Worm (Caenorhabditis elegans) whole organism, early embryonic: ENCODE data around the gene Y69A2AR.47.

ENCODE experiments used
- B0310.2 ChIP-seq: sonication (generic microtip); optimal IDR thresholded peaks from 2 replicates; lab custom pipeline; 2016; ENCODE audit warnings: mild to moderate bottlenecking, missing genetic modification characterization, missing compliant biosample characterization
- ceh-13 ChIP-seq: fragments of 200-800 bp; sonication (Bioruptor generic); optimal IDR thresholded peaks from 2 replicates; lab custom pipeline; 2018; ENCODE audit warnings: mild to moderate bottlenecking, missing genetic modification characterization, missing compliant biosample characterization
- ceh-36 ChIP-seq: sonication (generic microtip); optimal IDR thresholded peaks from 2 replicates; lab custom pipeline; 2016; ENCODE audit warnings: missing genetic modification characterization, inconsistent platforms, missing compliant biosample characterization
- ets-7 ChIP-seq: sonication (generic microtip); optimal IDR thresholded peaks from 2 replicates; lab custom pipeline; 2016; ENCODE audit warnings: missing genotype, missing genetic modification characterization, missing compliant biosample characterization
- hnd-1 ChIP-seq: sonication (generic microtip); optimal IDR thresholded peaks from 2 replicates; lab custom pipeline; 2016; ENCODE audit warnings: missing genetic modification characterization, missing compliant biosample characterization

ce11 chrIV:2642054-2642453, 44.5 kb downstream of the Y69A2AR.47 start:
- TF ChIP-seq ceh-13 = no peak
- TF ChIP-seq B0310.2 (tag; lab: Kevin White, UChicago) = no peak
- no peak for TF ChIP-seq ceh-36 (tag; lab: Kevin White, UChicago)
- no peak for TF ChIP-seq ets-7 (tag; lab: Kevin White, UChicago)
- TF ChIP-seq hnd-1 = no peak
